Worm (Caenorhabditis elegans) whole organism, young adult: ENCODE results near the gene F49E10.2.

ENCODE experiments used
- dox-1 ChIP-seq: fragments of 200-800 bp; sonication (Bioruptor generic); IDR thresholded peaks from 2 replicates; pipeline ENCODE4 v1.3.6; 2022; ENCODE audit warnings: missing genetic modification reagents, missing genetic modification characterization, missing compliant biosample characterization
- ztf-3 ChIP-seq: fragments of 200-800 bp; sonication (Bioruptor generic); optimal IDR thresholded peaks from 2 replicates; lab custom pipeline; 2018; ENCODE audit warnings: mild to moderate bottlenecking, missing genetic modification characterization, missing compliant biosample characterization

Gene F49E10.2

DNA sequence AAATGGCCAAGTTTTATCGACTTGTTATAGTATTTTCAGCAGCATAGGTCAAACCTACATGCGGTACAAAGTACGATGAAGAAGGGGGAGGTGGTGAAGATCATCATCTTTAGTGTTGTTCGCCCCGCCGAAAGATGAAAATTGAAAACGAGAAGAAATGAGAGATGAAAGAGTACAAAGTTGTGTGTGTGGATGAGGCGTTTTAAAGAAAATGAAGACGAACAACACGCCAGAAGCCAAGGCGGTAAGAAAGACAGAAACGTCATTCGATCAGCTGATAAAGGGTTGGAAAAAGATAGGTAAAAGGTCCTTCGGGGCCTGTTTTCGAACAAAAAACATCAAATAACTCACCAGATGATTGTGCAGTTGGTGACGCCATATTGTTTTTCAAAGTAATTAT is 53.7 kb downstream of the F49E10.2 start:
- no peak for TF ChIP-seq ztf-3 (GFP tag; lab: Kevin White, UChicago)
- 0 out of 2 replicates have a peak, but pooled peaks have one; percentile 40 for TF ChIP-seq dox-1
